Fruit fly (Drosophila melanogaster): Measurements from ENCODE around the gene dia.

The dia gene

DNA sequence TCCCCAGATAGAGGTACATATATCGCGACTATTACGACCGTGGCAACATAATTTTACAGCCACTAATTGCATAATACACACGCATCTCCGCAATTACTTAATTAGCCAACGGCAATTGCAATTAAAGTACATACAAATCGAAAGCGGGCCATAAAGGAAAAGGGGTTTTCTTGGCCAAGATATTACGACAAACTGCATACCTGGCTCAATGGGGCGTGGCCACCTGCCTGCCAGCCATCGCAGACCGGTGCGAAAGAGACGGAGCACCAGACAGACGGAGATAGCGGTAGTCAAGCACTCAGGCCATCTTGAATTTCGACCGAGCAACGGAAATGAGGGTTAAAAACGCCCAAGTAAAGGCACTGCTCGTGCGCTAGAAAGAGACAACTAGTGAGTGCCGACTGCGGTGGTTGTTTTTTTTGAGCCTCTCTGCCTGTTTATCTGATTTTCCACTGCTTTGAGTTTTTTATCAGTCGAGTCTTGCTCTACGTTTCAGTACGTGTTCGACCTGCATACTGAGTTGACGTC is 12.4 kb downstream of the dia start, which contains the start of gene cad (continued):
- TF ChIP-seq CG10669 (GFP tag; optimal IDR thresholded peaks at IDR 0.05) = no peak
- peak; percentile 51 for TF ChIP-seq CG11762 (GFP tag; optimal IDR thresholded peaks at IDR 0.05; ENCODE audit: insufficient read depth)
- no peak for TF ChIP-seq Smox (GFP tag; optimal IDR thresholded peaks at IDR 0.05)
- TF ChIP-seq Hr39 (GFP tag; optimal IDR thresholded peaks at IDR 0.05) = no peak
- peak; percentile 52 for TF ChIP-seq fkh (GFP tag; optimal IDR thresholded peaks at IDR 0.05)
- peak; percentile 0 for TF ChIP-seq spab (GFP tag; optimal IDR thresholded peaks at IDR 0.05)
- no peak for TF ChIP-seq Sox15 (GFP tag; optimal IDR thresholded peaks at IDR 0.05)
- TF ChIP-seq lz (GFP tag; optimal IDR thresholded peaks at IDR 0.05) = peak; percentile 50

DNA sequence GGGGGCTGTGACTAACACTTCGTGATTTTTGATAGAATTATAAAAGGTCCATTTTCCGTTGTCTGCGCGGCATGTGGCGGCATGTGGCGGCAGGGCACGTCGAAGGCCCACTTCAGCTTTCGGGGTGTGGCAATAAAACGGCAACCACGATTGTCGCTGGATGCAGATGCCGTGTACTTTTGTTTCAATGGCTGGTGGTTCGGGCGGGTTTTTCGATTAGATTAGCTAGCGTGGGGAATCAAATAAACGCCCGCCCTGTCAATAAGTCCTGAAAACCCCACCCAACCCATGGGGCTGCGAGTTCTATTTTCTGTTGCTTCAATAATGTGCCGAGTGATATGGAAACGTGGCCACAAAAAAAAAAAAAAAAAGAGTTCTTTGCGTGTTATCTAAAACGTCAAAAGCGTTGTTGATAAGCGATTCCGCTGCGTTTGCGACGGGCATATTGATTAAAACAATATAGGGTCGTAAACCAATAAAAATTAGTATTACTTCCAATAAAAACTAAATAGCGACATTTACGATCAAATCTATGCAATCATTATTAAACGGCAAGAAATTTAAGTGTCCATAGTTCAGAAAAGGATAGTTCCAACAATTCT is 15.6 kb downstream of the dia start:
- no peak for TF ChIP-seq Sox14 (GFP tag; optimal IDR thresholded peaks at IDR 0.05)
- peak; percentile 2 for TF ChIP-seq fkh (GFP tag; optimal IDR thresholded peaks at IDR 0.05)

dm6 chr2L:20774464-20774863 is 16.5 kb downstream of the dia start:
- TF ChIP-seq fkh (GFP tag; optimal IDR thresholded peaks at IDR 0.05) = peak; percentile 27
- TF ChIP-seq fd59A (GFP tag; optimal IDR thresholded peaks at IDR 0.05) = no peak

- TF ChIP-seq Hr39 (GFP tag; optimal IDR thresholded peaks at IDR 0.05) = no peak
These were observed 18.0 kb downstream of the dia start for dm6 chr2L:20775941-20776340.

DNA sequence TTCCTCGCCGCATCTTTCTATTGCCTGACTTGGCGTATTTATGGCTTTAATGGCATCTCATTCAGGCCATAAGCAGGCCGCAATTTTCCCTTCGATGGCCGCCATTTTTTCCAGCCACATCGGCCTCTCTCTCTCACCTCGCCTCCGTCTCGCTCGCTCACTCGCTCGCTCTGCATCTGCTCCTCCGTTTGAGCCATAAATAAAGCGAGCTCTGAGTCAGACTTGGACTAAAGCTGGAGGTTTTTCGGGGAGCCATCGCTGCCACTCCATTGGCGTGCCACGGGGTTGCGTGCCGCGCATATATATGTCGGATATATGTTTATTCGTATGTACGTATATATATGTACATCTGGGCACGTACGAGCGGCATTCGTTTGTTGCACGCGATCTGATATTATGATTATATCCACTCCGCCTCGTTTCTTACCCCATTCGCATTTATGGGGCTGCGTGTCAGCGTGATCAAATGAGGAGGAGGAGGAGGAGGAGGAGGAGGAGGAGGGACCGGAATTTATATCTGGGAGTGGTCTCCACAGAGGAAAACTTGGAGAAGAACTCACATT is 19.1 kb downstream of the dia start:
- TF ChIP-seq ss (GFP tag; optimal IDR thresholded peaks at IDR 0.05) (peak; percentile 5 to 95), Lpt (GFP tag; optimal IDR thresholded peaks at IDR 0.05) (no peak), CG8632 (GFP tag; optimal IDR thresholded peaks at IDR 0.05) (no peak), Gug (GFP tag; IDR thresholded peaks at IDR 0.05) (no peak), CG4318 (GFP tag; optimal IDR thresholded peaks at IDR 0.05) (no peak), CG32006 (GFP tag; optimal IDR thresholded peaks at IDR 0.05) (no peak)

DNA sequence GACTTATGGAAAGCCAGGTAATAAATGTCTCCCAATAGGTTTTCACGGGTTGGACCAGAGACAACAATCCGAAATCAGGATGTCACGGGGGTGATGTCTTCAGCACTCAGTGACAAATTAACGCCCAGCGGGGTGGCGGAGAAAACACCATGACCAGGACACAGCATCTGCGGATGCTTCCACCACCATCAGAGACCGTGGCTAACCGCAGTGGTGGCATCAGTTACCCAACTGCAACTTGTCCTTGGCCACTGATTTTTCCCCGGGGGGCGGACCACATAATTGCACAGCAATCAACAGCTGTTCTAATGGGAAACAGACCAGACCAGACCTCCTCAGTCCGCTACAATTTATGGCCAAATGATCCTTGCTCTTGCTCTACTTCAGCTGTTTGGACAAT is 20.4 kb downstream of the dia start:
- TF ChIP-seq topi (GFP tag; optimal IDR thresholded peaks at IDR 0.05) (no peak), Blimp-1 (GFP tag; optimal IDR thresholded peaks at IDR 0.05) (no peak), CG10631 (GFP tag; optimal IDR thresholded peaks at IDR 0.05) (no peak), dsx (GFP tag; optimal IDR thresholded peaks at IDR 0.05; ENCODE audit: poor library complexity, severe bottlenecking) (no peak), acj6 (GFP tag; optimal IDR thresholded peaks at IDR 0.05) (no peak), CG8319 (GFP tag; optimal IDR thresholded peaks at IDR 0.05) (no peak), CG8632 (GFP tag; optimal IDR thresholded peaks at IDR 0.05) (no peak), Sox15 (GFP tag; optimal IDR thresholded peaks at IDR 0.05) (no peak), Lpt (GFP tag; optimal IDR thresholded peaks at IDR 0.05) (no peak), Smox (GFP tag; optimal IDR thresholded peaks at IDR 0.05) (no peak), CG11762 (GFP tag; optimal IDR thresholded peaks at IDR 0.05; ENCODE audit: insufficient read depth) (no peak), CG8119 (GFP tag; IDR thresholded peaks at IDR 0.05) (no peak), Ets96B (tag; optimal IDR thresholded peaks at IDR 0.05) (no peak), CG6808 (GFP tag; optimal IDR thresholded peaks at IDR 0.05) (no peak), CG6854 (GFP tag; optimal IDR thresholded peaks at IDR 0.05) (no peak), pdm3 (GFP tag; optimal IDR thresholded peaks at IDR 0.05) (no peak)

dm6 chr2L:20780768-20781167 is 22.8 kb downstream of the dia start:
- TF ChIP-seq CG7368 (GFP tag; optimal IDR thresholded peaks at IDR 0.05) (no peak), CG6808 (GFP tag; optimal IDR thresholded peaks at IDR 0.05) (no peak), OdsH (GFP tag; optimal IDR thresholded peaks at IDR 0.05) (no peak), Eip78C (GFP tag) (no peak), vri (GFP tag; optimal IDR thresholded peaks at IDR 0.05) (peak; percentile 45), CG6854 (GFP tag; optimal IDR thresholded peaks at IDR 0.05) (no peak), fkh (GFP tag; optimal IDR thresholded peaks at IDR 0.05) (peak; percentile 94), CG10669 (GFP tag; optimal IDR thresholded peaks at IDR 0.05) (no peak), CG11294 (GFP tag; IDR thresholded peaks at IDR 0.05) (no peak), eg (GFP tag; IDR thresholded peaks at IDR 0.05) (no peak), topi (GFP tag; optimal IDR thresholded peaks at IDR 0.05) (peak; percentile 26)
